Worm (Caenorhabditis elegans): Measurements from ENCODE around the gene lsy-2.

DNA sequence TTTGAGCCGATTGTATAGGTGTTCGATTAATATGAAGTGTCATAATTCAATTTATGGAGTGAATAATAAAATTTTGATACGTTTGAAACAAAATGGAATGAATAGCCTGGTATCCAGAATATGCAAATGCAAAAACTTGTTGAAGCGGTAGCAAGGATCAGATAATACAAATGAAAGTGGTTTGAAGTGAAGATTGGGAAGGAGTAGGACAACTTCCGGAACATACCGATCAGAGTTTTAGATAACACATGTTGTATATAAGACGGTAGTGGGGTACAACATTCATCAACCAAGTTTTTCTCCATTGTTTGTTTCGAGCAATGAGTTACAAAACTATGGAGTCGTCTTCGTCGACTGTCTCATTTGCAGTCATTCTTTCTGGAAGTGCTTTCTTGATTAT is 3.7 kb downstream of the lsy-2 start, which contains the start of gene col-164:
- TF ChIP-seq W03F9.2 (tag; optimal IDR thresholded peaks at IDR 0.05) = no peak
- no peak for TF ChIP-seq him-1 (tag; optimal IDR thresholded peaks at IDR 0.05)
- TF ChIP-seq dao-5 (tag; optimal IDR thresholded peaks at IDR 0.05) = no peak
